Worm (Caenorhabditis elegans): Measurements from ENCODE around the gene pipp-4P.

The pipp-4P gene

DNA sequence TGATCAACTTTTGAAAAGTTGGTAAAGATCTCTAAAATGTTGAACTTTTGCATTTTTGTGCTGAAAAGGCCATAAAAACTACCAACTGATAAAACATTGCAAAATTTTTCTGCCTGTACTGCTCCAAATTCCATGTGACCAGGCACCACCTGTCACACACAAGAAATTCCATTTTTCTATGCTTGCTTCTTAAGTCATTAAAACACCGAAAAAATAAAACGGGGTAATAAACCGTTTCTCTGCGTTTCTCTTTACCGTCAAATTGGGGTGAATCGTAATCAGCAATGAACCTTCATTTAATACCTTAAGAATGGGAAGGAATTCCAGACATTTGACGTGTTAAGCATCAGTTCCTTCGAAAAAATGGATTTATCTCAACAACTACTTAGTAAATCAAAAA lies 51.1 kb downstream of the pipp-4P start (continued):
- TF ChIP-seq skn-1 (tag; optimal IDR thresholded peaks at IDR 0.05), result no peak
- no peak for TF ChIP-seq lin-39 (tag; optimal IDR thresholded peaks at IDR 0.05)
- no peak for TF ChIP-seq C04F5.9 (tag; optimal IDR thresholded peaks at IDR 0.05)
- no peak for TF ChIP-seq grh-1 (GFP tag; IDR thresholded peaks at IDR 0.05)
- no peak for TF ChIP-seq fkh-4 (tag; optimal IDR thresholded peaks at IDR 0.05; ENCODE audit: borderline replicate concordance)
- no peak for TF ChIP-seq fkh-8 (tag; optimal IDR thresholded peaks at IDR 0.05)
- no peak for TF ChIP-seq ceh-63 (GFP tag; optimal IDR thresholded peaks at IDR 0.05)
- TF ChIP-seq nhr-71 (tag; optimal IDR thresholded peaks at IDR 0.05), result peak; percentile 4
- TF ChIP-seq C16A3.4 (tag; optimal IDR thresholded peaks at IDR 0.05), result no peak
- TF ChIP-seq nhr-12 (tag; optimal IDR thresholded peaks at IDR 0.05), result no peak
- TF ChIP-seq sptf-1 (tag; optimal IDR thresholded peaks at IDR 0.05), result no peak
- no peak for TF ChIP-seq dpl-1 (GFP tag; optimal IDR thresholded peaks at IDR 0.05)
- TF ChIP-seq pax-3 (tag; optimal IDR thresholded peaks at IDR 0.05), result no peak
- TF ChIP-seq nhr-28 (tag; optimal IDR thresholded peaks at IDR 0.05), result no peak
- no peak for TF ChIP-seq zip-4 (GFP tag; optimal IDR thresholded peaks at IDR 0.05)
- no peak for TF ChIP-seq ceh-82 (tag; optimal IDR thresholded peaks at IDR 0.05)
- no peak for TF ChIP-seq ets-5 (GFP tag; IDR thresholded peaks at IDR 0.05)
- no peak for TF ChIP-seq lin-15B (tag; optimal IDR thresholded peaks at IDR 0.05)
- no peak for TF ChIP-seq tlp-1 (tag; optimal IDR thresholded peaks at IDR 0.05)
- TF ChIP-seq pqm-1 (tag; optimal IDR thresholded peaks at IDR 0.05), result no peak
- peak; percentile 6 for TF ChIP-seq blmp-1 (tag; optimal IDR thresholded peaks at IDR 0.05)
- peak in 1 of 2 experiments; percentile 2 for TF ChIP-seq lsy-2 (tag; optimal IDR thresholded peaks at IDR 0.05)
- TF ChIP-seq ces-1 (GFP tag; optimal IDR thresholded peaks at IDR 0.05), result no peak
- TF ChIP-seq efl-1 (optimal IDR thresholded peaks at IDR 0.05), result no peak
- TF ChIP-seq efl-1 (GFP tag; optimal IDR thresholded peaks at IDR 0.05 in 1 of 2), result peak in 1 of 2 experiments; percentile 50
- no peak for TF ChIP-seq lir-3 (tag; optimal IDR thresholded peaks at IDR 0.05; ENCODE audit: poor library complexity)
- no peak for TF ChIP-seq sup-37 (GFP tag; optimal IDR thresholded peaks at IDR 0.05)
- no peak for TF ChIP-seq hlh-17 (GFP tag; optimal IDR thresholded peaks at IDR 0.05; ENCODE audit: borderline replicate concordance)
- no peak for TF ChIP-seq Y116A8C.19 (tag; optimal IDR thresholded peaks at IDR 0.05; ENCODE audit: borderline replicate concordance)
- TF ChIP-seq nhr-20 (tag; optimal IDR thresholded peaks at IDR 0.05), result peak; percentile 4
- TF ChIP-seq elt-3 (tag; optimal IDR thresholded peaks at IDR 0.05), result no peak
- TF ChIP-seq snu-23 (GFP tag; optimal IDR thresholded peaks at IDR 0.05), result no peak

DNA sequence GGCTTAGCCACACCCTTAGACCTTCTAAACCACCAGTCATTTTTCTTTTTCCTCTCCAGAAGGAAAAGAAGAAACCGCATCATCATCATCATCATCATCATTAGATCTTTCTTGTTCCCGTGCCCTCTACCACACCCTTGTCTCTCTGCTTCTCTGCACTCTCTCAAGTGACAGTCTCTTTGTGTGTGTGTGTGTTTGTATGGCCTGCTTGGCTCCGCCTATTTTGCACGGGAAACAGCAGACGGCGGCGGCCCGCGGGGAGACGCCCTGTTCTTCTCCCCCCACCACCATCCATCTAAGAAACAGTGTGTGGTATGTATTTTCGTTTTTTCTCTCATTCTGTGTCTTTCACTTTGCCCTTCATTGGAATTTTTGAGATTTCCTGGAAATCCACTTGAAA lies 52.7 kb downstream of the pipp-4P start:
- TF ChIP-seq nhr-20 (tag; optimal IDR thresholded peaks at IDR 0.05), result peak; percentile 90
- TF ChIP-seq dsc-1 (tag; optimal IDR thresholded peaks at IDR 0.05), result no peak
- TF ChIP-seq lin-35 (GFP tag; optimal IDR thresholded peaks at IDR 0.05), result peak; percentile 14 to 77
- TF ChIP-seq unc-62 (GFP tag; optimal IDR thresholded peaks at IDR 0.05), result no peak
- peak; percentile 21 to 36 for TF ChIP-seq efl-1 (optimal IDR thresholded peaks at IDR 0.05)
- peak in 1 of 2 experiments; percentile 1 for TF ChIP-seq efl-1 (GFP tag; optimal IDR thresholded peaks at IDR 0.05 in 1 of 2)
- peak; percentile 41 for TF ChIP-seq elt-2 (tag; optimal IDR thresholded peaks at IDR 0.05)
- peak; percentile 61 for TF ChIP-seq nhr-47 (tag; optimal IDR thresholded peaks at IDR 0.05)
- TF ChIP-seq vab-15 (tag; optimal IDR thresholded peaks at IDR 0.05), result peak; percentile 74
- peak; percentile 77 for TF ChIP-seq tbx-2 (tag; optimal IDR thresholded peaks at IDR 0.05)
- TF ChIP-seq nhr-237 (tag; optimal IDR thresholded peaks at IDR 0.05), result no peak
- peak; percentile 16 for TF ChIP-seq unc-130 (tag; optimal IDR thresholded peaks at IDR 0.05)
- peak; percentile 39 for TF ChIP-seq skn-1 (tag; optimal IDR thresholded peaks at IDR 0.05)
- no peak for TF ChIP-seq ceh-63 (GFP tag; optimal IDR thresholded peaks at IDR 0.05)
- TF ChIP-seq lin-14 (GFP tag; optimal IDR thresholded peaks at IDR 0.05), result peak; percentile 97
- TF ChIP-seq ztf-4 (tag; optimal IDR thresholded peaks at IDR 0.05), result peak; percentile 25
- peak; percentile 52 for TF ChIP-seq nhr-19 (GFP tag; conservative IDR thresholded peaks at IDR 0.05)
- TF ChIP-seq jun-1 (tag; optimal IDR thresholded peaks at IDR 0.05), result peak; percentile 57
- no peak for TF ChIP-seq aly-2 (tag; optimal IDR thresholded peaks at IDR 0.05)
- peak; percentile 94 for TF ChIP-seq blmp-1 (tag; optimal IDR thresholded peaks at IDR 0.05)
- no peak for TF ChIP-seq tlp-1 (tag; optimal IDR thresholded peaks at IDR 0.05)
- TF ChIP-seq nhr-90 (tag; optimal IDR thresholded peaks at IDR 0.05; ENCODE audit: poor library complexity), result peak; percentile 84
- TF ChIP-seq zag-1 (tag; optimal IDR thresholded peaks at IDR 0.05), result no peak
- no peak for TF ChIP-seq sptf-1 (tag; optimal IDR thresholded peaks at IDR 0.05)
- peak; percentile 56 for TF ChIP-seq lin-13 (GFP tag; optimal IDR thresholded peaks at IDR 0.05)
- TF ChIP-seq mep-1 (tag; optimal IDR thresholded peaks at IDR 0.05), result peak; percentile 54
- TF ChIP-seq snu-23 (GFP tag; optimal IDR thresholded peaks at IDR 0.05), result peak; percentile 88
- peak; percentile 99 for TF ChIP-seq nhr-85 (tag)
- TF ChIP-seq C34B4.2 (tag; optimal IDR thresholded peaks at IDR 0.05), result no peak

Data from whole organism, L1 larva.